Comparison of ENCODE assay signal across 4 fruit fly cellular contexts in the genomic region with DNA sequence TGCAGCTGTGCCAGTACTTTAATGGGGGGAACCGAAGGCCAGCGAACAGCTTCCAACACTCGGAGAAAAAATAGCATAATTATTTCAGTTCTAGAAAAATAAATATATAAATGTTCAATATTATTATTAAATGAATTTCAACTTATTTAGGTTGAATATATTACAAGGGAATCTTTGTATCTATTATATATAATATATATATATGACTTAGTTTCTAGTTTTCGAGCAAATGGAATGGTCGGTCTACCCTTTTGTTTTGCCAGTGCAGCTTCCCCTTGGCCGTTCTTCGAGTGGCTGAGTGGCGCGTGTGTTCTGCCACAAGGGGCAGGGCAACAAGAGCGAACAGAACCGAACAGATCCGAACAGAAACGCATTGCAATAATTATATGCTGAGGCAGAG.
TF ChIP-seq lines count a peak whose summit lies in the region.

No protein-coding gene starts in this region.

- TF ChIP-seq CTCF in whole organism, embryonic (GFP tag; optimal IDR thresholded peaks at IDR 0.05; lab: Kevin White, UChicago) = no peak

TF ChIP-seq in whole organism, embryonic, 481 proteins besides CTCF, POLR2A, EP300 and RAD21 (continues in another document):
- TF ChIP-seq CG11085 (GFP tag; IDR thresholded peaks at IDR 0.05; lab: Robert Waterston, UW) (no peak), Blimp-1 (GFP tag; optimal IDR thresholded peaks at IDR 0.05; lab: Kevin White, UChicago) (peak; percentile 13), pzg (GFP tag; optimal IDR thresholded peaks at IDR 0.05; lab: Kevin White, UChicago) (no peak), CG10267 (tag; optimal IDR thresholded peaks at IDR 0.05; lab: Kevin White, UChicago) (no peak), CG2712 (tag; optimal IDR thresholded peaks at IDR 0.05; lab: Kevin White, UChicago) (peak; percentile 38), phol (tag; optimal IDR thresholded peaks at IDR 0.05; lab: Kevin White, UChicago) (peak; percentile 11), nom (GFP tag; optimal IDR thresholded peaks at IDR 0.05; lab: Kevin White, UChicago) (peak; percentile 34), dmrt99B (tag; optimal IDR thresholded peaks at IDR 0.05; lab: Kevin White, UChicago) (peak; percentile 7), Deaf1 (tag; optimal IDR thresholded peaks at IDR 0.05; lab: Kevin White, UChicago) (peak; percentile 17), Drgx (GFP tag; IDR thresholded peaks at IDR 0.05; lab: Robert Waterston, UW) (0 out of 2 replicates have a peak, but pooled peaks have one; percentile 12), gem (tag; optimal IDR thresholded peaks at IDR 0.05; lab: Kevin White, UChicago) (peak; percentile 33), Lhr (GFP tag; optimal IDR thresholded peaks at IDR 0.05; lab: Kevin White, UChicago) (no peak), CG4424 (GFP tag; optimal IDR thresholded peaks at IDR 0.05; lab: Kevin White, UChicago) (no peak), CG4328 (GFP tag; optimal IDR thresholded peaks at IDR 0.05; lab: Kevin White, UChicago) (no peak), Kr (GFP tag; optimal IDR thresholded peaks at IDR 0.05; lab: Kevin White, UChicago) (no peak), kni (GFP tag; optimal IDR thresholded peaks at IDR 0.05; lab: Kevin White, UChicago) (no peak), row (GFP tag; IDR thresholded peaks at IDR 0.05; lab: Robert Waterston, UW) (peak; percentile 33; the same call in 2 of the 3 replicates), CG12219 (GFP tag; optimal IDR thresholded peaks at IDR 0.05; lab: Kevin White, UChicago) (no peak), CG18262 (tag; optimal IDR thresholded peaks at IDR 0.05; lab: Kevin White, UChicago) (peak; percentile 29), CG11504 (tag; optimal IDR thresholded peaks at IDR 0.05; lab: Kevin White, UChicago) (peak; percentile 26), Dip3 (GFP tag; optimal IDR thresholded peaks at IDR 0.05; lab: Kevin White, UChicago) (no peak)

TF ChIP-seq in whole organism, prepupa, 60 proteins besides CTCF, POLR2A, EP300 and RAD21 (continues in another document):
- TF ChIP-seq CG6163 (GFP tag; IDR thresholded peaks at IDR 0.05; lab: Robert Waterston, UW) = 0 out of 3 replicates have a peak, but pooled peaks have one; percentile 23
- peak; percentile 24 for TF ChIP-seq CG9139 (GFP tag; optimal IDR thresholded peaks at IDR 0.05; lab: Kevin White, UChicago)
- no peak for TF ChIP-seq Eip75B (GFP tag; optimal IDR thresholded peaks at IDR 0.05; lab: Kevin White, UChicago)
- TF ChIP-seq Blimp-1 (GFP tag; optimal IDR thresholded peaks at IDR 0.05; lab: Kevin White, UChicago) = no peak
- TF ChIP-seq Eip93F (GFP tag; optimal IDR thresholded peaks at IDR 0.05; lab: Kevin White, UChicago) = no peak
- peak; percentile 76 for TF ChIP-seq Ets96B (tag; optimal IDR thresholded peaks at IDR 0.05; lab: Kevin White, UChicago)
- no peak for TF ChIP-seq CG4318 (GFP tag; optimal IDR thresholded peaks at IDR 0.05; lab: Kevin White, UChicago)
- no peak for TF ChIP-seq Sox102F (GFP tag; optimal IDR thresholded peaks at IDR 0.05; lab: Kevin White, UChicago)
- TF ChIP-seq vri (GFP tag; optimal IDR thresholded peaks at IDR 0.05; lab: Kevin White, UChicago) = no peak
- no peak for TF ChIP-seq dac (GFP tag; optimal IDR thresholded peaks at IDR 0.05; lab: Kevin White, UChicago)
- peak; percentile 19 for TF ChIP-seq CG7368 (GFP tag; optimal IDR thresholded peaks at IDR 0.05; lab: Kevin White, UChicago)
- peak; percentile 63; the same call in 2 of the 3 replicates for TF ChIP-seq CG8119 (GFP tag; IDR thresholded peaks at IDR 0.05; lab: Robert Waterston, UW)
- TF ChIP-seq CG6808 (GFP tag; optimal IDR thresholded peaks at IDR 0.05; lab: Kevin White, UChicago) = peak; percentile 60
- TF ChIP-seq salr (GFP tag; optimal IDR thresholded peaks at IDR 0.05; lab: Kevin White, UChicago) = peak in 1 of 2 experiments; percentile 5
- no peak for TF ChIP-seq fkh (GFP tag; optimal IDR thresholded peaks at IDR 0.05; lab: Kevin White, UChicago)
- peak; percentile 36 for TF ChIP-seq CG8632 (GFP tag; optimal IDR thresholded peaks at IDR 0.05; lab: Kevin White, UChicago)
- no peak for TF ChIP-seq topi (GFP tag; optimal IDR thresholded peaks at IDR 0.05; lab: Kevin White, UChicago)
- TF ChIP-seq spab (GFP tag; optimal IDR thresholded peaks at IDR 0.05; lab: Kevin White, UChicago) = peak; percentile 32
- peak; percentile 45 for TF ChIP-seq OdsH (GFP tag; optimal IDR thresholded peaks at IDR 0.05; lab: Kevin White, UChicago)
- 0 out of 3 replicates have a peak, but pooled peaks have one; percentile 20 for TF ChIP-seq eg (GFP tag; IDR thresholded peaks at IDR 0.05; lab: Robert Waterston, UW)
- TF ChIP-seq lz (GFP tag; optimal IDR thresholded peaks at IDR 0.05; lab: Kevin White, UChicago) = no peak
- TF ChIP-seq acj6 (GFP tag; optimal IDR thresholded peaks at IDR 0.05; lab: Kevin White, UChicago) = peak; percentile 43

TF ChIP-seq in whole organism, pupa, 21 proteins besides CTCF, POLR2A, EP300 and RAD21:
- TF ChIP-seq CG15710 (tag; optimal IDR thresholded peaks at IDR 0.05; lab: Kevin White, UChicago) (peak; percentile 72), gl (tag; optimal IDR thresholded peaks at IDR 0.05; lab: Kevin White, UChicago) (no peak), CG9948 (tag; optimal IDR thresholded peaks at IDR 0.05; lab: Kevin White, UChicago) (peak; percentile 64), EcR (GFP tag; optimal IDR thresholded peaks at IDR 0.05; lab: Kevin White, UChicago) (no peak), CG4496 (GFP tag; IDR thresholded peaks at IDR 0.05; lab: Robert Waterston, UW) (peak; percentile 29; the same call in 1 of the 3 replicates), fd96Ca (GFP tag; IDR thresholded peaks at IDR 0.05; lab: Robert Waterston, UW) (no peak; the same call in 2 of the 3 replicates), CG13204 (GFP tag; optimal IDR thresholded peaks at IDR 0.05; lab: Kevin White, UChicago) (peak; percentile 38), Snoo (tag; optimal IDR thresholded peaks at IDR 0.05; lab: Kevin White, UChicago) (peak; percentile 32), CG32121 (GFP tag; IDR thresholded peaks at IDR 0.05; lab: Robert Waterston, UW) (no peak), CG14655 (GFP tag; optimal IDR thresholded peaks at IDR 0.05; lab: Kevin White, UChicago) (peak; percentile 66), CG10348 (GFP tag; IDR thresholded peaks at IDR 0.05; lab: Robert Waterston, UW) (no peak), D1 (tag; optimal IDR thresholded peaks at IDR 0.05; lab: Kevin White, UChicago) (peak; percentile 55), Pif1B (GFP tag; optimal IDR thresholded peaks at IDR 0.05; lab: Kevin White, UChicago) (peak; percentile 29), Ets98B (GFP tag; IDR thresholded peaks at IDR 0.05; lab: Robert Waterston, UW) (peak; percentile 18; the same call in 1 of the 2 replicates), CG12605 (GFP tag; IDR thresholded peaks at IDR 0.05; lab: Robert Waterston, UW) (no peak), rn (GFP tag; IDR thresholded peaks at IDR 0.05; lab: Robert Waterston, UW) (no peak), CG17806 (tag; optimal IDR thresholded peaks at IDR 0.05; lab: Kevin White, UChicago) (peak; percentile 75), CG34367 (tag; optimal IDR thresholded peaks at IDR 0.05; lab: Kevin White, UChicago) (peak; percentile 52), Pif1A (GFP tag; optimal IDR thresholded peaks at IDR 0.05; lab: Kevin White, UChicago) (peak; percentile 30), CG8159 (tag; optimal IDR thresholded peaks at IDR 0.05; lab: Kevin White, UChicago) (peak; percentile 78), CG8301 (tag; optimal IDR thresholded peaks at IDR 0.05; lab: Kevin White, UChicago) (peak; percentile 33)

TF ChIP-seq in whole organism, wandering third instar larva, 38 proteins besides CTCF, POLR2A, EP300 and RAD21:
- TF ChIP-seq rgr (GFP tag; optimal IDR thresholded peaks at IDR 0.05; lab: Kevin White, UChicago) (peak; percentile 1), foxo (GFP tag; optimal IDR thresholded peaks at IDR 0.05; lab: Kevin White, UChicago) (peak in 1 of 2 experiments; percentile 31), woc (GFP tag; optimal IDR thresholded peaks at IDR 0.05; lab: Kevin White, UChicago) (no peak), sage (GFP tag; optimal IDR thresholded peaks at IDR 0.05; lab: Kevin White, UChicago) (no peak), Dfd (GFP tag; optimal IDR thresholded peaks at IDR 0.05; lab: Kevin White, UChicago) (no peak), Abd-B (GFP tag; optimal IDR thresholded peaks at IDR 0.05; lab: Kevin White, UChicago) (no peak), psq (GFP tag; optimal IDR thresholded peaks at IDR 0.05; lab: Kevin White, UChicago) (peak; percentile 17), Sp1 (GFP tag; optimal IDR thresholded peaks at IDR 0.05; lab: Kevin White, UChicago) (peak; percentile 53), OdsH (GFP tag; optimal IDR thresholded peaks at IDR 0.05; lab: Kevin White, UChicago) (peak; percentile 4), HLH106 (tag; optimal IDR thresholded peaks at IDR 0.05; lab: Kevin White, UChicago) (peak; percentile 43), Rel (GFP tag; optimal IDR thresholded peaks at IDR 0.05; lab: Kevin White, UChicago) (no peak), Rel (tag; optimal IDR thresholded peaks at IDR 0.05; lab: Kevin White, UChicago) (no peak), Vsx2 (GFP tag; optimal IDR thresholded peaks at IDR 0.05; lab: Kevin White, UChicago; ENCODE audit: partially characterized antibody) (no peak), fru (GFP tag; optimal IDR thresholded peaks at IDR 0.05; lab: Kevin White, UChicago) (no peak)

Comparison
In these comparisons a context has a peak if more than half of its experiments do, and no peak if none do; other contexts are left out.
1. Of the 7 proteins assayed by ChIP-seq in both whole organism, embryonic and whole organism, prepupa: peak only in whole organism, embryonic: Blimp-1 and Sox102F; only in whole organism, prepupa: CG16779; in both: none; in neither: 4.